Fruit fly (Drosophila melanogaster) whole organism, pupa: ENCODE data around the gene CD98hc.
A peak's percentile ranks its signal among the peaks of the same experiment; 100 is the strongest.

ENCODE experiments used
- CG10348 ChIP-seq: fragments of 200-800 bp; sonication (Bioruptor generic); IDR thresholded peaks from 2 replicates; pipeline ENCODE4 v1.3.6; 2022; ENCODE audit warnings: missing biosample characterization, missing genetic modification characterization
- CG12605 ChIP-seq: fragments of 200-800 bp; sonication (Bioruptor generic); IDR thresholded peaks from 2 replicates; pipeline ENCODE4 v1.3.6; 2022; ENCODE audit warnings: missing biosample characterization, missing genetic modification characterization
- CG13204 ChIP-seq: fragments of 200-800 bp; sonication (Bioruptor generic); optimal IDR thresholded peaks from 2 replicates; lab custom pipeline; 2018; ENCODE audit warnings: missing biosample characterization, mild to moderate bottlenecking, missing genetic modification characterization, moderate library complexity
- CG14655 ChIP-seq: fragments of 200-800 bp; sonication (Bioruptor generic); optimal IDR thresholded peaks from 3 replicates; lab custom pipeline; 2017; ENCODE audit warnings: mild to moderate bottlenecking, missing biosample characterization, missing genetic modification reagents, missing genetic modification characterization
- CG15710 ChIP-seq: fragments of 200-800 bp; sonication (Bioruptor generic); optimal IDR thresholded peaks from 2 replicates; lab custom pipeline; 2018; ENCODE audit warnings: missing biosample characterization, mild to moderate bottlenecking, missing genetic modification characterization, moderate library complexity
- CG17806 ChIP-seq: fragments of 200-800 bp; sonication (Bioruptor generic); optimal IDR thresholded peaks from 2 replicates; lab custom pipeline; 2018; ENCODE audit warnings: missing biosample characterization, mild to moderate bottlenecking, missing genetic modification characterization, moderate library complexity
- CG32121 ChIP-seq: fragments of 200-800 bp; sonication (Bioruptor generic); IDR thresholded peaks from 2 replicates; pipeline ENCODE4 v1.3.6; 2022; ENCODE audit warnings: missing biosample characterization, missing genetic modification characterization
- CG34367 ChIP-seq: fragments of 200-800 bp; sonication (Bioruptor generic); optimal IDR thresholded peaks from 2 replicates; lab custom pipeline; 2018; ENCODE audit warnings: missing biosample characterization, mild to moderate bottlenecking, missing genetic modification characterization
- CG4496 ChIP-seq: fragments of 200-800 bp; sonication (Bioruptor generic); IDR thresholded peaks from 3 replicates; pipeline ENCODE4 v1.3.6; 2022; ENCODE audit warnings: missing biosample characterization, missing genetic modification characterization
- CG8159 ChIP-seq: fragments of 200-800 bp; sonication (Bioruptor generic); optimal IDR thresholded peaks from 3 replicates; lab custom pipeline; 2018; ENCODE audit warnings: missing biosample characterization, mild to moderate bottlenecking, missing genetic modification characterization, moderate library complexity
- CG8301 ChIP-seq: fragments of 200-800 bp; sonication (Bioruptor generic); optimal IDR thresholded peaks from 2 replicates; lab custom pipeline; 2018; ENCODE audit warnings: missing biosample characterization, mild to moderate bottlenecking, missing genetic modification characterization
- CG9948 ChIP-seq: fragments of 200-800 bp; sonication (Bioruptor generic); optimal IDR thresholded peaks from 2 replicates; lab custom pipeline; 2018; ENCODE audit warnings: missing biosample characterization, mild to moderate bottlenecking, missing genetic modification characterization, moderate library complexity
- D1 ChIP-seq: fragments of 200-800 bp; sonication (Bioruptor generic); optimal IDR thresholded peaks from 2 replicates; lab custom pipeline; 2018; ENCODE audit warnings: missing biosample characterization, mild to moderate bottlenecking, missing genetic modification characterization, moderate library complexity
- EcR ChIP-seq: fragments of 200-800 bp; sonication (Bioruptor generic); optimal IDR thresholded peaks from 3 replicates; lab custom pipeline; 2019; ENCODE audit warnings: missing biosample characterization, missing genetic modification characterization, mild to moderate bottlenecking, moderate library complexity, missing genetic modification reagents
- Ets98B ChIP-seq: fragments of 200-800 bp; sonication (Bioruptor generic); IDR thresholded peaks from 2 replicates; pipeline ENCODE4 v1.3.6; 2022; ENCODE audit warnings: missing biosample characterization, missing genetic modification characterization
- Pif1A ChIP-seq: fragments of 200-800 bp; sonication (Bioruptor generic); optimal IDR thresholded peaks from 3 replicates; lab custom pipeline; 2016; ENCODE audit warnings: missing biosample characterization, missing genetic modification characterization
- Pif1B ChIP-seq: fragments of 200-800 bp; sonication (Bioruptor generic); optimal IDR thresholded peaks from 3 replicates; lab custom pipeline; 2016; ENCODE audit warnings: missing biosample characterization, missing genetic modification characterization
- Snoo ChIP-seq: fragments of 200-800 bp; sonication (Bioruptor generic); optimal IDR thresholded peaks from 3 replicates; lab custom pipeline; 2017; ENCODE audit warnings: missing biosample characterization, mild to moderate bottlenecking, missing genetic modification characterization, inconsistent platforms
- fd96Ca ChIP-seq: fragments of 200-800 bp; sonication (Bioruptor generic); IDR thresholded peaks from 3 replicates; pipeline ENCODE4 v1.3.6; 2022; ENCODE audit warnings: missing biosample characterization, missing genetic modification characterization
- gl ChIP-seq: fragments of 200-800 bp; sonication (Bioruptor generic); optimal IDR thresholded peaks from 2 replicates; lab custom pipeline; 2018; ENCODE audit warnings: missing biosample characterization, mild to moderate bottlenecking, missing genetic modification characterization
- rn ChIP-seq: fragments of 200-800 bp; sonication (Bioruptor generic); IDR thresholded peaks from 2 replicates; pipeline ENCODE4 v1.3.6; 2022; ENCODE audit warnings: missing biosample characterization, missing genetic modification characterization

CD98hc gene

dm6 chr3R:7994629-7995028 lies 16.4 kb upstream of the CD98hc start:
- TF ChIP-seq gl (tag; lab: Kevin White, UChicago) (no peak), Pif1B (GFP tag; lab: Kevin White, UChicago) (no peak), CG14655 (GFP tag; lab: Kevin White, UChicago) (no peak), Snoo (tag; lab: Kevin White, UChicago) (no peak), CG10348 (GFP tag; lab: Robert Waterston, UW) (no peak), CG12605 (GFP tag; lab: Robert Waterston, UW) (no peak), fd96Ca (GFP tag; lab: Robert Waterston, UW) (no peak), rn (GFP tag; lab: Robert Waterston, UW) (no peak), Pif1A (GFP tag; lab: Kevin White, UChicago) (no peak)

DNA sequence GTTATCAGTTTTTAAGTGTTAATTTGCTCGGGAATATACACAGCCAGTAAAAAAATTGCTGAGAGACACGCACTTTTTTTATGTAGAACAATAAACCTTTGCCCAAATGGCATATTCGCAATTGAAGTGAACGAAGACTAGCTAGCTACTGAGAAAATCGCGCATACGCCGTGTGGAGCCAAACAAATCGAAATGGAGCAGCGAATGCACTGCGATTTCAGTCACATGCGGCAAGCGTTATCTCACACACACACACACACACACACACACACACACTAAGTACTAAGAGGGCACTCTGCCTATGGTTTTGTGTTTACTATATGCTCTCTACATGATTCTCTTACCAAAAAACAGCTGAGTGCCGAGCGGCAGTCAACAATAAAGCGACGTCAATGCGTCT lies 15.3 kb upstream of the CD98hc start:
- TF ChIP-seq rn (GFP tag; lab: Robert Waterston, UW) (no peak), CG15710 (tag; lab: Kevin White, UChicago) (no peak), fd96Ca (GFP tag; lab: Robert Waterston, UW) (no peak), Pif1A (GFP tag; lab: Kevin White, UChicago) (no peak), CG4496 (GFP tag; lab: Robert Waterston, UW) (no peak), CG9948 (no peak), gl (tag; lab: Kevin White, UChicago) (no peak), CG32121 (no peak), Pif1B (GFP tag; lab: Kevin White, UChicago) (no peak), CG8301 (tag; lab: Kevin White, UChicago) (no peak), Ets98B (no peak), CG12605 (GFP tag; lab: Robert Waterston, UW) (no peak), CG17806 (no peak), EcR (GFP tag; lab: Kevin White, UChicago) (no peak), CG14655 (GFP tag; lab: Kevin White, UChicago) (no peak), Snoo (tag; lab: Kevin White, UChicago) (no peak), CG13204 (no peak), D1 (no peak), CG8159 (tag; lab: Kevin White, UChicago) (no peak)
- TF ChIP-seq, all 21 proteins: peak for 0

dm6 chr3R:7992100-7992499 lies 13.9 kb upstream of the CD98hc start:
- peak; percentile 7 for TF ChIP-seq CG8159 (tag; lab: Kevin White, UChicago)
- peak; percentile 55; the same call in 2 of the 3 replicates for TF ChIP-seq CG4496 (GFP tag; lab: Robert Waterston, UW)
- TF ChIP-seq D1 = no peak
- TF ChIP-seq CG32121 = peak; percentile 24; the same call in 1 of the 2 replicates
- TF ChIP-seq CG10348 (GFP tag; lab: Robert Waterston, UW) = no peak
- peak; percentile 48 for TF ChIP-seq CG8301 (tag; lab: Kevin White, UChicago)
- no peak for TF ChIP-seq fd96Ca (GFP tag; lab: Robert Waterston, UW)
- no peak for TF ChIP-seq EcR (GFP tag; lab: Kevin White, UChicago)
- no peak for TF ChIP-seq rn (GFP tag; lab: Robert Waterston, UW)
- no peak for TF ChIP-seq CG17806
- TF ChIP-seq Ets98B = no peak
- TF ChIP-seq CG14655 (GFP tag; lab: Kevin White, UChicago) = peak; percentile 38
- no peak for TF ChIP-seq CG12605 (GFP tag; lab: Robert Waterston, UW)
- no peak for TF ChIP-seq CG9948
- no peak for TF ChIP-seq Pif1B (GFP tag; lab: Kevin White, UChicago)
- TF ChIP-seq, all 21 proteins: peak for 5

DNA sequence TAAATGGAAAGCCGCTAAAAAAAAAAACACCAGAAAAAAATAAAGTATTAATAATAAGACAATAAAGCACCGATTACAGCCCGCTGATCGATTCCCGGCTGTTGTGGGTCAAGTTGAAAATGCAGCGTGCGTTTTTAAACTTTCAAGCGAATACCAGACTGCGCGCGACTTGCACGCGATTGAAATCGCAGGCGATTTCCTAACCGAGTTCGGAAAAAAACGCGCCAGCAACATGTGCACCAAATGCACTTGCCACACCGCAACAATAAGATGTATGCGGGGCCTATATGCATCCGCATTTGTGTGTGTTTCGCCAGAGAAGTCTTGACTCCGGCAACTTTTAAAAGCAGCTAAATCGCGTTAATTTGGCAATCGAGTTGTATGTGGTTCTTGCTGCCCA lies 13.2 kb upstream of the CD98hc start:
- 0 out of 3 replicates have a peak, but pooled peaks have one; percentile 8 for TF ChIP-seq CG4496 (GFP tag; lab: Robert Waterston, UW)
- TF ChIP-seq gl (tag; lab: Kevin White, UChicago) = no peak
- TF ChIP-seq CG8301 (tag; lab: Kevin White, UChicago) = no peak
- no peak for TF ChIP-seq CG13204
- TF ChIP-seq CG17806 = no peak

- TF ChIP-seq fd96Ca (GFP tag; lab: Robert Waterston, UW) (0 out of 3 replicates have a peak, but pooled peaks have one; percentile 14), CG34367 (tag; lab: Kevin White, UChicago) (no peak), EcR (GFP tag; lab: Kevin White, UChicago) (peak; percentile 13)
These were observed 12.7 kb upstream of the CD98hc start for dm6 chr3R:7990799-7991423.

- TF ChIP-seq rn (GFP tag; lab: Robert Waterston, UW) (no peak), CG14655 (GFP tag; lab: Kevin White, UChicago) (no peak), Pif1B (GFP tag; lab: Kevin White, UChicago) (no peak), CG13204 (no peak), CG8301 (tag; lab: Kevin White, UChicago) (no peak)
These were observed 12.0 kb upstream of the CD98hc start for dm6 chr3R:7990257-7990656.

- no peak for TF ChIP-seq EcR (GFP tag; lab: Kevin White, UChicago)
- peak; percentile 83 for TF ChIP-seq D1
These were observed 3.2 kb upstream of the CD98hc start for dm6 chr3R:7981396-7981795.
